1 fruit fly cellular context compared by ENCODE assay signal in the genomic region with DNA sequence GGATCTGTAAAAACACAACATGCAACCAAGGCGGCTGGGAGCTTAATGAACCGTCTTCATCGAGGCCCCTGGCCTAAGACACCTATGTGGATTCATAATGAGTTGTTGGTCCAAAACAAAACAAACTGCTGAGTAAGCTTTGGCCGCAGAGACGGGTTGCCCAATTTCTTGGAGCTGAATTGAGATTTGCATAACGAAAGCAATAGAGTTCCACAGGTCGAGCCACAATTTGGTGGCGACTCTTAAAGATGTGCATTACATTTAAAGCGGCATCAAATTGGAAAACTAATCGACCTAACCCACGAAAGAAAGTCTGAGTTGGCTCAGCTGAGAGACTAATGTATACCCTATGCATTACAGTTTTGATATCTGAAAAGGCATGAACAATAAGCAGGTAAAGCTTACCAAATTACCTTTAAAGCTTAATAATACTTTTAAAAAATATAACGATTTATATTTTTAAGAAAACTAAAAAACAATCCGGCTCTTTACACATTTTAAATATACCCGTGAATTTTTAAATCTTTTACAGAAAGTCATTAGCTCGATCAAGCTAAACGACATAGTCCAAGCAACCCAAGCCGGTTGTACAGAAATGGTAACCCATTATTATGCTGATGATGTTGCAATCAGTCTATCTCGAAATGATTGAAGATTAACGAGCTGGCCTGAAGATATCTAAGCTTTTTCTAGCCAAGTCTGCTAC.
TF ChIP-seq lines count a peak whose summit lies in the region.

Gene CG13297 (minus strand): TSS at position 51 of the 706 bp plus-strand sequence.

TF ChIP-seq in whole organism, embryonic, 481 proteins besides CTCF, POLR2A, EP300 and RAD21 (continued from another document and continues in another):
- TF ChIP-seq CG4282 (GFP tag; optimal IDR thresholded peaks at IDR 0.05; lab: Kevin White, UChicago) (no peak), CG2678 (tag; optimal IDR thresholded peaks at IDR 0.05; lab: Kevin White, UChicago) (peak; percentile 79), Doc2 (GFP tag; IDR thresholded peaks at IDR 0.05; lab: Robert Waterston, UW) (no peak), CG13287 (GFP tag; IDR thresholded peaks at IDR 0.05; lab: Robert Waterston, UW; ENCODE audit: partially characterized antibody) (no peak), Sin3A (optimal IDR thresholded peaks at IDR 0.05; lab: Kevin White, UChicago) (no peak), E2f2 (GFP tag; IDR thresholded peaks at IDR 0.05; lab: Robert Waterston, UW) (0 out of 2 replicates have a peak, but pooled peaks have one; percentile 10), odd (GFP tag; optimal IDR thresholded peaks at IDR 0.05; lab: Kevin White, UChicago) (no peak), CG2199 (GFP tag; IDR thresholded peaks at IDR 0.05; lab: Robert Waterston, UW) (no peak), Usf (GFP tag; optimal IDR thresholded peaks at IDR 0.05; lab: Kevin White, UChicago) (no peak), lilli (GFP tag; optimal IDR thresholded peaks at IDR 0.05; lab: Kevin White, UChicago) (no peak), CG15073 (GFP tag; optimal IDR thresholded peaks at IDR 0.05; lab: Kevin White, UChicago) (no peak), cato (GFP tag; optimal IDR thresholded peaks at IDR 0.05; lab: Kevin White, UChicago; ENCODE audit: borderline replicate concordance) (peak; percentile 1), CG14441 (GFP tag; IDR thresholded peaks at IDR 0.05; lab: Robert Waterston, UW) (peak; percentile 60), Gsc (GFP tag; IDR thresholded peaks at IDR 0.05; lab: Robert Waterston, UW) (no peak), dmrt99B (tag; optimal IDR thresholded peaks at IDR 0.05; lab: Kevin White, UChicago) (peak; percentile 88), crp (GFP tag; optimal IDR thresholded peaks at IDR 0.05; lab: Kevin White, UChicago) (no peak), da (GFP tag; optimal IDR thresholded peaks at IDR 0.05; lab: Kevin White, UChicago) (no peak), tll (GFP tag; optimal IDR thresholded peaks at IDR 0.05; lab: Kevin White, UChicago) (no peak), dpn (GFP tag; optimal IDR thresholded peaks at IDR 0.05; lab: Kevin White, UChicago) (peak in 1 of 2 experiments; percentile 10), CG17912 (GFP tag; optimal IDR thresholded peaks at IDR 0.05; lab: Kevin White, UChicago) (no peak), CG7556 (GFP tag; optimal IDR thresholded peaks at IDR 0.05; lab: Kevin White, UChicago) (peak; percentile 55), disco-r (GFP tag; optimal IDR thresholded peaks at IDR 0.05; lab: Kevin White, UChicago) (no peak), CG4617 (GFP tag; optimal IDR thresholded peaks at IDR 0.05; lab: Kevin White, UChicago; ENCODE audit: borderline replicate concordance) (no peak), croc (GFP tag; conservative IDR thresholded peaks at IDR 0.05; lab: Robert Waterston, UW) (peak; percentile 37; the same call in 2 of the 3 replicates), B-H2 (GFP tag; optimal IDR thresholded peaks at IDR 0.05; lab: Kevin White, UChicago) (no peak), tin (GFP tag; optimal IDR thresholded peaks at IDR 0.05; lab: Kevin White, UChicago) (peak; percentile 6), CG17802 (tag; optimal IDR thresholded peaks at IDR 0.05; lab: Kevin White, UChicago) (no peak), CG16813 (GFP tag; IDR thresholded peaks at IDR 0.05; lab: Robert Waterston, UW; ENCODE audit: partially characterized antibody) (no peak), Ptx1 (GFP tag; IDR thresholded peaks at IDR 0.05; lab: Robert Waterston, UW) (peak; percentile 81), CG17568 (GFP tag; optimal IDR thresholded peaks at IDR 0.05; lab: Kevin White, UChicago) (no peak), usp (GFP tag; optimal IDR thresholded peaks at IDR 0.05; lab: Kevin White, UChicago) (no peak), otp (GFP tag; IDR thresholded peaks at IDR 0.05; lab: Robert Waterston, UW) (no peak), mirr (GFP tag; optimal IDR thresholded peaks at IDR 0.05; lab: Kevin White, UChicago) (no peak), exex (tag; optimal IDR thresholded peaks at IDR 0.05; lab: Kevin White, UChicago) (no peak), onecut (GFP tag; IDR thresholded peaks at IDR 0.05; lab: Robert Waterston, UW) (no peak), dan (GFP tag; IDR thresholded peaks at IDR 0.05; lab: Robert Waterston, UW) (no peak), Kr (GFP tag; optimal IDR thresholded peaks at IDR 0.05; lab: Kevin White, UChicago) (no peak), CG1233 (GFP tag; optimal IDR thresholded peaks at IDR 0.05; lab: Kevin White, UChicago) (peak; percentile 45), Sry-δ (GFP tag; optimal IDR thresholded peaks at IDR 0.05; lab: Kevin White, UChicago) (no peak), Sox102F (GFP tag; optimal IDR thresholded peaks at IDR 0.05; lab: Kevin White, UChicago) (peak; percentile 76), ken (GFP tag; IDR thresholded peaks at IDR 0.05; lab: Robert Waterston, UW) (peak; percentile 21; the same call in 1 of the 3 replicates), Ada2b (GFP tag; IDR thresholded peaks at IDR 0.05; lab: Robert Waterston, UW) (0 out of 2 replicates have a peak, but pooled peaks have one; percentile 30), fd102C (GFP tag; optimal IDR thresholded peaks at IDR 0.05; lab: Kevin White, UChicago) (no peak), mld (GFP tag; IDR thresholded peaks at IDR 0.05; lab: Robert Waterston, UW; ENCODE audit: partially characterized antibody) (no peak), CG2116 (GFP tag; optimal IDR thresholded peaks at IDR 0.05; lab: Kevin White, UChicago) (no peak), cas (GFP tag; IDR thresholded peaks at IDR 0.05; lab: Robert Waterston, UW) (no peak), CG14667 (GFP tag; IDR thresholded peaks at IDR 0.05; lab: Robert Waterston, UW) (no peak), CG7786 (GFP tag; optimal IDR thresholded peaks at IDR 0.05; lab: Kevin White, UChicago) (no peak), zen2 (GFP tag; IDR thresholded peaks at IDR 0.05; lab: Robert Waterston, UW; ENCODE audit: partially characterized antibody) (no peak), shn (GFP tag; optimal IDR thresholded peaks at IDR 0.05; lab: Kevin White, UChicago) (no peak), CG3281 (GFP tag; optimal IDR thresholded peaks at IDR 0.05; lab: Kevin White, UChicago) (no peak), CG4820 (GFP tag; optimal IDR thresholded peaks at IDR 0.05; lab: Kevin White, UChicago) (peak; percentile 32), slp2 (GFP tag; optimal IDR thresholded peaks at IDR 0.05; lab: Kevin White, UChicago) (no peak), Hr39 (optimal IDR thresholded peaks at IDR 0.05; lab: Kevin White, UChicago) (no peak), phol (tag; optimal IDR thresholded peaks at IDR 0.05; lab: Kevin White, UChicago) (peak; percentile 75), sob (GFP tag; IDR thresholded peaks at IDR 0.05; lab: Robert Waterston, UW) (peak; percentile 40; the same call in 1 of the 2 replicates), jing (GFP tag; optimal IDR thresholded peaks at IDR 0.05; lab: Kevin White, UChicago) (peak; percentile 38), tna (GFP tag; IDR thresholded peaks at IDR 0.05; lab: Robert Waterston, UW; ENCODE audit: partially characterized antibody) (no peak), Rfx (GFP tag; IDR thresholded peaks at IDR 0.05; lab: Robert Waterston, UW) (0 out of 2 replicates have a peak, but pooled peaks have one; percentile 22), C15 (GFP tag; IDR thresholded peaks at IDR 0.05; lab: Robert Waterston, UW) (no peak), Dbx (GFP tag; IDR thresholded peaks at IDR 0.05; lab: Robert Waterston, UW) (no peak), CG7963 (GFP tag; IDR thresholded peaks at IDR 0.05; lab: Robert Waterston, UW; ENCODE audit: partially characterized antibody) (no peak), tup (GFP tag; optimal IDR thresholded peaks at IDR 0.05; lab: Kevin White, UChicago) (no peak), chn (GFP tag; optimal IDR thresholded peaks at IDR 0.05; lab: Kevin White, UChicago) (no peak), Camta (GFP tag; optimal IDR thresholded peaks at IDR 0.05; lab: Kevin White, UChicago) (no peak), CG12104 (GFP tag; optimal IDR thresholded peaks at IDR 0.05; lab: Kevin White, UChicago) (peak; percentile 27), CG33557 (GFP tag; optimal IDR thresholded peaks at IDR 0.05; lab: Kevin White, UChicago) (no peak), fu2 (GFP tag; optimal IDR thresholded peaks at IDR 0.05; lab: Kevin White, UChicago) (no peak), Eip74EF (GFP tag; optimal IDR thresholded peaks at IDR 0.05; lab: Kevin White, UChicago) (peak in 1 of 2 experiments; percentile 72), Spps (tag; optimal IDR thresholded peaks at IDR 0.05; lab: Kevin White, UChicago) (peak; percentile 5), CG34422 (GFP tag; IDR thresholded peaks at IDR 0.05; lab: Robert Waterston, UW) (no peak), bowl (GFP tag; IDR thresholded peaks at IDR 0.05; lab: Robert Waterston, UW) (no peak), crol (GFP tag; IDR thresholded peaks at IDR 0.05; lab: Robert Waterston, UW) (no peak), CG18262 (tag; optimal IDR thresholded peaks at IDR 0.05; lab: Kevin White, UChicago) (peak; percentile 73), CG7271 (tag; optimal IDR thresholded peaks at IDR 0.05; lab: Kevin White, UChicago) (no peak), CG7839 (tag; optimal IDR thresholded peaks at IDR 0.05; lab: Kevin White, UChicago) (peak; percentile 64), NK7.1 (GFP tag; optimal IDR thresholded peaks at IDR 0.05; lab: Kevin White, UChicago) (no peak), CG1792 (GFP tag; optimal IDR thresholded peaks at IDR 0.05; lab: Kevin White, UChicago) (no peak), bsh (GFP tag; optimal IDR thresholded peaks at IDR 0.05; lab: Kevin White, UChicago) (no peak), CG5180 (GFP tag; optimal IDR thresholded peaks at IDR 0.05; lab: Kevin White, UChicago) (peak; percentile 63), CG12071 (GFP tag; optimal IDR thresholded peaks at IDR 0.05; lab: Kevin White, UChicago) (no peak), sim (GFP tag; IDR thresholded peaks at IDR 0.05; lab: Robert Waterston, UW) (no peak), CG10147 (GFP tag; optimal IDR thresholded peaks at IDR 0.05; lab: Kevin White, UChicago) (peak; percentile 30), sr (GFP tag; IDR thresholded peaks at IDR 0.05; lab: Robert Waterston, UW) (no peak), CG32772 (GFP tag; IDR thresholded peaks at IDR 0.05; lab: Robert Waterston, UW) (0 out of 2 replicates have a peak, but pooled peaks have one; percentile 14), sc (optimal IDR thresholded peaks at IDR 0.05; lab: Kevin White, UChicago) (no peak), sc (GFP tag; optimal IDR thresholded peaks at IDR 0.05; lab: Kevin White, UChicago) (no peak), Nf-YB (GFP tag; optimal IDR thresholded peaks at IDR 0.05; lab: Kevin White, UChicago) (no peak), Ravus (GFP tag; IDR thresholded peaks at IDR 0.05; lab: Robert Waterston, UW) (no peak), CkIIα-i1 (GFP tag; IDR thresholded peaks at IDR 0.05; lab: Robert Waterston, UW) (no peak), ems (GFP tag; optimal IDR thresholded peaks at IDR 0.05; lab: Kevin White, UChicago) (no peak), Abd-B (GFP tag; optimal IDR thresholded peaks at IDR 0.05; lab: Kevin White, UChicago) (peak; percentile 53), psq (GFP tag; optimal IDR thresholded peaks at IDR 0.05; lab: Kevin White, UChicago) (no peak), kay (GFP tag; optimal IDR thresholded peaks at IDR 0.05; lab: Kevin White, UChicago) (no peak), amos (GFP tag; IDR thresholded peaks at IDR 0.05; lab: Robert Waterston, UW; ENCODE audit: partially characterized antibody) (no peak), CG8924 (tag; optimal IDR thresholded peaks at IDR 0.05; lab: Kevin White, UChicago) (peak; percentile 66), prd (optimal IDR thresholded peaks at IDR 0.05; lab: Kevin White, UChicago) (no peak), prd (GFP tag; IDR thresholded peaks at IDR 0.05; lab: Robert Waterston, UW) (peak; percentile 59; the same call in 2 of the 3 replicates), TFAM (GFP tag; optimal IDR thresholded peaks at IDR 0.05; lab: Kevin White, UChicago) (no peak), B-H1 (GFP tag; IDR thresholded peaks at IDR 0.05; lab: Robert Waterston, UW) (peak; percentile 48; the same call in 2 of the 3 replicates), CG10321 (GFP tag; IDR thresholded peaks at IDR 0.05; lab: Robert Waterston, UW) (no peak), kah (GFP tag; optimal IDR thresholded peaks at IDR 0.05; lab: Kevin White, UChicago) (no peak), Dip3 (GFP tag; optimal IDR thresholded peaks at IDR 0.05; lab: Kevin White, UChicago) (no peak), CG3995 (GFP tag; optimal IDR thresholded peaks at IDR 0.05; lab: Kevin White, UChicago) (no peak), CG9609 (GFP tag; optimal IDR thresholded peaks at IDR 0.05; lab: Kevin White, UChicago) (no peak), Atf-2 (GFP tag; optimal IDR thresholded peaks at IDR 0.05; lab: Kevin White, UChicago) (no peak), CG8765 (GFP tag; IDR thresholded peaks at IDR 0.05; lab: Robert Waterston, UW) (no peak), schlank (tag; optimal IDR thresholded peaks at IDR 0.05; lab: Kevin White, UChicago) (no peak), nau (GFP tag; optimal IDR thresholded peaks at IDR 0.05; lab: Kevin White, UChicago) (no peak), CG17612 (GFP tag; IDR thresholded peaks at IDR 0.05; lab: Robert Waterston, UW) (no peak), lbe (GFP tag; optimal IDR thresholded peaks at IDR 0.05; lab: Kevin White, UChicago) (no peak), CG7372 (GFP tag; IDR thresholded peaks at IDR 0.05; lab: Robert Waterston, UW) (no peak; the same call in 1 of the 2 replicates), fd64A (GFP tag; optimal IDR thresholded peaks at IDR 0.05; lab: Kevin White, UChicago) (no peak), NfI (GFP tag; optimal IDR thresholded peaks at IDR 0.05; lab: Kevin White, UChicago) (peak; percentile 43), CG42726 (GFP tag; IDR thresholded peaks at IDR 0.05; lab: Robert Waterston, UW; ENCODE audit: partially characterized antibody) (no peak), dm (GFP tag; optimal IDR thresholded peaks at IDR 0.05; lab: Kevin White, UChicago) (no peak), CG7928 (GFP tag; optimal IDR thresholded peaks at IDR 0.05; lab: Kevin White, UChicago) (no peak), ATbp (GFP tag; optimal IDR thresholded peaks at IDR 0.05; lab: Kevin White, UChicago) (peak; percentile 54), Elba2 (GFP tag; optimal IDR thresholded peaks at IDR 0.05; lab: Kevin White, UChicago) (no peak), kni (GFP tag; optimal IDR thresholded peaks at IDR 0.05; lab: Kevin White, UChicago) (no peak), Meics (GFP tag; optimal IDR thresholded peaks at IDR 0.05; lab: Kevin White, UChicago) (peak; percentile 42), Rx (GFP tag; IDR thresholded peaks at IDR 0.05; lab: Robert Waterston, UW) (no peak; the same call in 1 of the 2 replicates), Stat92E (GFP tag; optimal IDR thresholded peaks at IDR 0.05; lab: Kevin White, UChicago) (no peak), Opbp (GFP tag; IDR thresholded peaks at IDR 0.05; lab: Robert Waterston, UW; ENCODE audit: partially characterized antibody) (no peak), abd-A (tag; optimal IDR thresholded peaks at IDR 0.05; lab: Kevin White, UChicago) (peak; percentile 88)
